Worm (Caenorhabditis elegans): ENCODE data around the gene F46H5.11.

The F46H5.11 gene

ce11 chrX:7232158-7232822 is 39.6 kb downstream of the F46H5.11 start (continued):
- TF ChIP-seq lin-14 (GFP tag; optimal IDR thresholded peaks at IDR 0.05), result peak; percentile 83
- TF ChIP-seq sptf-1 (tag; optimal IDR thresholded peaks at IDR 0.05), result no peak
- peak; percentile 53 for TF ChIP-seq nhr-71 (tag; optimal IDR thresholded peaks at IDR 0.05)
- no peak for TF ChIP-seq mab-9 (GFP tag; IDR thresholded peaks at IDR 0.05)
- no peak for TF ChIP-seq unc-98 (GFP tag; IDR thresholded peaks at IDR 0.05)
- TF ChIP-seq dsc-1 (tag; optimal IDR thresholded peaks at IDR 0.05), result peak; percentile 48
- TF ChIP-seq sox-4 (tag; optimal IDR thresholded peaks at IDR 0.05), result no peak
- TF ChIP-seq dpl-1 (GFP tag; optimal IDR thresholded peaks at IDR 0.05), result peak in 1 of 3 experiments; percentile 5
- no peak for TF ChIP-seq pag-3 (tag; optimal IDR thresholded peaks at IDR 0.05; ENCODE audit: borderline replicate concordance, insufficient read depth)
- no peak for TF ChIP-seq nhr-237 (tag; optimal IDR thresholded peaks at IDR 0.05)
- no peak for TF ChIP-seq ceh-88 (GFP tag; IDR thresholded peaks at IDR 0.05)
- no peak for TF ChIP-seq nhr-12 (tag; optimal IDR thresholded peaks at IDR 0.05)
- no peak for TF ChIP-seq tbx-2 (tag; optimal IDR thresholded peaks at IDR 0.05)
- peak; percentile 7 for TF ChIP-seq nhr-47 (tag; optimal IDR thresholded peaks at IDR 0.05)
- TF ChIP-seq zag-1 (tag; optimal IDR thresholded peaks at IDR 0.05), result no peak
- no peak for TF ChIP-seq tlp-1 (tag; optimal IDR thresholded peaks at IDR 0.05)
- no peak for TF ChIP-seq efl-3 (GFP tag; optimal IDR thresholded peaks at IDR 0.05)
- TF ChIP-seq mdl-1 (tag; optimal IDR thresholded peaks at IDR 0.05), result peak in 1 of 2 experiments; percentile 16
- TF ChIP-seq unc-130 (tag; optimal IDR thresholded peaks at IDR 0.05), result no peak
- TF ChIP-seq F16B12.6 (tag; optimal IDR thresholded peaks at IDR 0.05), result no peak
- peak; percentile 33 for TF ChIP-seq C16A3.4 (tag; optimal IDR thresholded peaks at IDR 0.05)
- TF ChIP-seq mef-2 (tag; optimal IDR thresholded peaks at IDR 0.05), result no peak
- no peak for TF ChIP-seq C04F5.9 (tag; optimal IDR thresholded peaks at IDR 0.05)
- TF ChIP-seq xbp-1 (tag; optimal IDR thresholded peaks at IDR 0.05), result peak; percentile 18
- no peak for TF ChIP-seq fos-1 (tag; optimal IDR thresholded peaks at IDR 0.05)
- no peak for TF ChIP-seq hlh-17 (GFP tag; optimal IDR thresholded peaks at IDR 0.05; ENCODE audit: borderline replicate concordance)
- TF ChIP-seq hlh-4 (tag; optimal IDR thresholded peaks at IDR 0.05), result no peak
- no peak for TF ChIP-seq ceh-90 (tag; optimal IDR thresholded peaks at IDR 0.05)
- TF ChIP-seq ama-1 (optimal IDR thresholded peaks at IDR 0.05), result peak; percentile 4
- no peak for TF ChIP-seq Y116A8C.19 (tag; optimal IDR thresholded peaks at IDR 0.05; ENCODE audit: borderline replicate concordance)
- peak in 2 of 3 experiments; percentile 42 for TF ChIP-seq ceh-82 (tag; optimal IDR thresholded peaks at IDR 0.05)
- TF ChIP-seq egl-13 (tag; optimal IDR thresholded peaks at IDR 0.05), result no peak

ce11 chrX:7230877-7231276 is 41.0 kb downstream of the F46H5.11 start:
- TF ChIP-seq ceh-90 (tag; optimal IDR thresholded peaks at IDR 0.05) (no peak), ets-5 (GFP tag; IDR thresholded peaks at IDR 0.05) (0 out of 2 replicates have a peak, but pooled peaks have one; percentile 23)

- TF ChIP-seq lsy-2 (tag; optimal IDR thresholded peaks at IDR 0.05) (peak in 1 of 2 experiments; percentile 25), blmp-1 (tag; optimal IDR thresholded peaks at IDR 0.05) (peak; percentile 49), ces-1 (GFP tag; optimal IDR thresholded peaks at IDR 0.05) (no peak), nhr-20 (tag; optimal IDR thresholded peaks at IDR 0.05) (peak; percentile 27), nhr-71 (tag; optimal IDR thresholded peaks at IDR 0.05) (peak; percentile 35), ceh-63 (GFP tag; optimal IDR thresholded peaks at IDR 0.05) (no peak), snu-23 (GFP tag; optimal IDR thresholded peaks at IDR 0.05) (peak; percentile 51), fkh-8 (tag; optimal IDR thresholded peaks at IDR 0.05) (no peak), nhr-85 (tag) (peak; percentile 77), pag-3 (tag; optimal IDR thresholded peaks at IDR 0.05; ENCODE audit: borderline replicate concordance, insufficient read depth) (no peak), aly-2 (tag; optimal IDR thresholded peaks at IDR 0.05) (peak; percentile 84), ceh-82 (tag; optimal IDR thresholded peaks at IDR 0.05) (peak in 1 of 3 experiments; percentile 5), fos-1 (tag; optimal IDR thresholded peaks at IDR 0.05) (peak; percentile 12), lin-15B (tag; optimal IDR thresholded peaks at IDR 0.05) (no peak), F16B12.6 (tag; optimal IDR thresholded peaks at IDR 0.05) (no peak), lin-14 (GFP tag; optimal IDR thresholded peaks at IDR 0.05) (peak; percentile 69), dsc-1 (tag; optimal IDR thresholded peaks at IDR 0.05) (peak; percentile 10), xbp-1 (tag; optimal IDR thresholded peaks at IDR 0.05) (peak; percentile 7), sptf-1 (tag; optimal IDR thresholded peaks at IDR 0.05) (no peak), mef-2 (tag; optimal IDR thresholded peaks at IDR 0.05) (no peak), irx-1 (tag; optimal IDR thresholded peaks at IDR 0.05) (peak; percentile 3), mep-1 (tag; optimal IDR thresholded peaks at IDR 0.05) (peak; percentile 21), efl-1 (optimal IDR thresholded peaks at IDR 0.05) (peak in 1 of 2 experiments; percentile 11), efl-1 (GFP tag; optimal IDR thresholded peaks at IDR 0.05 in 1 of 2) (no peak), rnt-1 (tag; optimal IDR thresholded peaks at IDR 0.05) (peak; percentile 47), elt-3 (tag; optimal IDR thresholded peaks at IDR 0.05) (peak in 1 of 6 experiments; percentile 10), nhr-47 (tag; optimal IDR thresholded peaks at IDR 0.05) (peak; percentile 26)
These were observed 41.5 kb downstream of the F46H5.11 start for ce11 chrX:7230321-7230720.
